Worm (Caenorhabditis elegans): ENCODE results near the gene Y66D12A.24.

DNA sequence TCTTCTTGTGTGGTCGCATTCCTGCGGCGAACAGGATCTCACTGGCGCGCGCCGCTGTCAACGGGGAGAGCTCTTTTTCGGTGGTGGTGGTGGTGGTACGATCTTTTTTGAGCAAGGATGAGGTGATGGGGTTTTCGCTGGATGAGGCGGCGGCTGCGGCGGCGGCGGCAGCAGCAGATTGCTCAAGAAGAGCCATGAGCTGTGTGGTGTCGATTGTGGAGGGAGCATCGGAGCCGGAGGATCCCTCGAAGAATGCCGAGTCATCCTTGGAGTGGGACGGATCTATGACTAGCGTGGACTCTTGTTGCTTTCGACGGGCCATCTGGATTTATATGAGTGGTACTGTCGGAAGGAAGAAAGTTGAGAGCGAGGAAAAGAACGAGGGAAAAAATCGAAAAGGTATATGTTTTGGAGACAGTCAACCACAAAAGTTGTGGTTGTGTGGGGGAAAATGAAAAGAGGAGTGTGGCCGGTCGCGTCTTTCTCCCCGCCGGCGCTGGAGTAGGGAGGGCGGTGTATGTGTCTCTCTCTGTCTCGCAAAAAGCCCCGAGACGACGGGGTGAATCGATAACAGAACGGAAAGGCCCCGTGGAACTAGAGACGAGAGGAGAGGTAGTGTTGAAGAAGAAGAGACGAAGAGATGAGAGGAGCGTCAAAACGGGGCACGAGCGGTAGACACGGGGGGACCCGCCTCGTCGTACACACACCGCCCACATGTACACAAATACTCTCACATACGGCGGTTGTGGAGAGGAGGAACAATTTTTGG, 30.1 kb upstream of the Y66D12A.24 start:
- TF ChIP-seq pha-4 (tag; optimal IDR thresholded peaks at IDR 0.05) (no peak), ztf-11 (tag; optimal IDR thresholded peaks at IDR 0.05) (no peak), sem-2 (GFP tag; optimal IDR thresholded peaks at IDR 0.05) (no peak), tbx-8 (GFP tag; optimal IDR thresholded peaks at IDR 0.05) (no peak), snpc-4 (tag; optimal IDR thresholded peaks at IDR 0.05) (no peak), nhr-76 (tag; optimal IDR thresholded peaks at IDR 0.05) (no peak), nhr-28 (tag; optimal IDR thresholded peaks at IDR 0.05) (no peak), nhr-12 (tag; optimal IDR thresholded peaks at IDR 0.05) (no peak), elt-3 (tag; optimal IDR thresholded peaks at IDR 0.05) (no peak), lin-13 (tag; optimal IDR thresholded peaks at IDR 0.05) (no peak)

All from whole organism, mixed stage, embryonic.